Worm (Caenorhabditis elegans) whole organism, L1 larva: Measurements from ENCODE around the gene C56G3.2.

Experiments used
- blmp-1 ChIP-seq: fragments of 150-350 bp; optimal IDR thresholded peaks from 2 replicates; lab custom pipeline; 2014; ENCODE audit warnings: missing biosample characterization, missing genetic modification characterization
- ceh-82 ChIP-seq, 3 experiments: fragments of 150-350 bp in 1 of 3; sonication (generic microtip) in 2 of 3; optimal IDR thresholded peaks; 2 replicates each; lab custom pipeline; 2014 to 2017; ENCODE audit warnings: missing biosample characterization in 3 of 3, missing genetic modification characterization in 3 of 3
- efl-1 ChIP-seq, 4 experiments: fragments of 150-350 bp; optimal IDR thresholded peaks in 3 of 4; peaks in 1 of 4; 1 replicate in 1 of 4; 2 replicates in 3 of 4; lab custom pipeline; 2014; ENCODE audit warnings: missing biosample characterization in 2 of 4, missing genetic modification characterization in 2 of 4, missing genetic modification reagents in 2 of 4
- efl-3 ChIP-seq: fragments of 200-800 bp; sonication (Bioruptor generic); optimal IDR thresholded peaks from 2 replicates; lab custom pipeline; 2018; ENCODE audit warnings: mild to moderate bottlenecking, missing genetic modification characterization, missing compliant biosample characterization
- egl-13 ChIP-seq: sonication (generic microtip); optimal IDR thresholded peaks from 2 replicates; lab custom pipeline; 2016; ENCODE audit warnings: missing genotype, missing genetic modification reagents, missing genetic modification characterization, missing compliant biosample characterization
- egl-27 ChIP-seq, 2 experiments: fragments of 150-350 bp in 1 of 2; sonication (generic microtip); optimal IDR thresholded peaks; 3 replicates each; lab custom pipeline; 2017 to 2018; ENCODE audit warnings: missing biosample characterization in 2 of 2, missing genetic modification characterization in 2 of 2, missing genetic modification reagents in 2 of 2
- ets-5 ChIP-seq: fragments of 200-800 bp; sonication (Bioruptor generic); IDR thresholded peaks from 2 replicates; pipeline ENCODE4 v1.3.6; 2022; ENCODE audit warnings: missing genetic modification characterization, missing compliant biosample characterization
- fos-1 ChIP-seq: fragments of 150-350 bp; optimal IDR thresholded peaks from 2 replicates; lab custom pipeline; 2014; ENCODE audit warnings: missing biosample characterization, missing genetic modification characterization
- hlh-17 ChIP-seq: fragments of 200-800 bp; sonication (Bioruptor generic); optimal IDR thresholded peaks from 2 replicates; lab custom pipeline; 2018; ENCODE audit warnings: missing genetic modification characterization, mild to moderate bottlenecking, missing compliant biosample characterization, moderate library complexity, borderline replicate concordance
- hlh-4 ChIP-seq: sonication (generic microtip); optimal IDR thresholded peaks from 2 replicates; lab custom pipeline; 2016; ENCODE audit warnings: mild to moderate bottlenecking, missing genetic modification characterization, missing compliant biosample characterization
- hpl-2 ChIP-seq: fragments of 150-350 bp; optimal IDR thresholded peaks from 2 replicates; lab custom pipeline; 2014; ENCODE audit warnings: missing biosample characterization, missing genetic modification reagents, missing genetic modification characterization
- irx-1 ChIP-seq: sonication (generic microtip); optimal IDR thresholded peaks from 2 replicates; lab custom pipeline; 2016; ENCODE audit warnings: missing genetic modification characterization, missing compliant biosample characterization
- lin-15B ChIP-seq: fragments of 150-350 bp; sonication (generic microtip); optimal IDR thresholded peaks from 3 replicates; lab custom pipeline; 2014; ENCODE audit warnings: missing biosample characterization, missing genetic modification characterization
- lsy-2 ChIP-seq, 2 experiments: fragments of 150-350 bp; optimal IDR thresholded peaks; 2 replicates each; lab custom pipeline; 2014; ENCODE audit warnings: missing biosample characterization in 2 of 2, missing genetic modification characterization in 2 of 2
- mab-9 ChIP-seq: fragments of 200-800 bp; sonication (Bioruptor generic); IDR thresholded peaks from 2 replicates; pipeline ENCODE4 v1.3.6; 2022; ENCODE audit warnings: missing genetic modification reagents, missing genetic modification characterization, missing compliant biosample characterization
- mdl-1 ChIP-seq, 2 experiments: fragments of 150-350 bp; optimal IDR thresholded peaks; 2 replicates each; lab custom pipeline; 2014 to 2017; ENCODE audit warnings: missing biosample characterization in 2 of 2, missing genetic modification characterization in 2 of 2, inconsistent platforms in 1 of 2
- nhr-20 ChIP-seq: sonication (generic microtip); optimal IDR thresholded peaks from 2 replicates; lab custom pipeline; 2016; ENCODE audit warnings: mild to moderate bottlenecking, missing genetic modification characterization, missing compliant biosample characterization
- nhr-77 ChIP-seq: fragments of 150-350 bp; optimal IDR thresholded peaks from 2 replicates; lab custom pipeline; 2014; ENCODE audit warnings: missing biosample characterization, missing genetic modification characterization
- nhr-85 ChIP-seq: sonication (generic microtip); peaks from one replicate; lab custom pipeline; 2016; ENCODE audit warnings: missing genetic modification characterization, inconsistent platforms, missing compliant biosample characterization
- nhr-90 ChIP-seq: sonication (generic microtip); optimal IDR thresholded peaks from 2 replicates; lab custom pipeline; 2016; ENCODE audit warnings: mild to moderate bottlenecking, missing genetic modification characterization, missing compliant biosample characterization; ENCODE audit not compliant: poor library complexity
- skn-1 ChIP-seq: fragments of 150-350 bp; optimal IDR thresholded peaks from 2 replicates; lab custom pipeline; 2014; ENCODE audit warnings: missing biosample characterization, missing genetic modification characterization
- snpc-4 ChIP-seq: fragments of 150-350 bp; optimal IDR thresholded peaks from 2 replicates; lab custom pipeline; 2014; ENCODE audit warnings: missing biosample characterization, missing genetic modification characterization
- snu-23 ChIP-seq: sonication (generic microtip); optimal IDR thresholded peaks from 2 replicates; lab custom pipeline; 2016; ENCODE audit warnings: missing genetic modification characterization, missing compliant biosample characterization
- sptf-1 ChIP-seq: fragments of 150-350 bp; optimal IDR thresholded peaks from 2 replicates; lab custom pipeline; 2014; ENCODE audit warnings: missing biosample characterization, missing genetic modification characterization
- tlp-1 ChIP-seq: fragments of 150-350 bp; optimal IDR thresholded peaks from 2 replicates; lab custom pipeline; 2014; ENCODE audit warnings: missing biosample characterization, missing genetic modification characterization
- xbp-1 ChIP-seq: sonication (generic microtip); optimal IDR thresholded peaks from 2 replicates; lab custom pipeline; 2016; ENCODE audit warnings: missing genetic modification characterization, missing compliant biosample characterization
- zag-1 ChIP-seq: fragments of 150-350 bp; optimal IDR thresholded peaks from 2 replicates; lab custom pipeline; 2014; ENCODE audit warnings: missing biosample characterization, missing genetic modification characterization
- zip-4 ChIP-seq: fragments of 200-800 bp; sonication (Bioruptor generic); optimal IDR thresholded peaks from 2 replicates; lab custom pipeline; 2018; ENCODE audit warnings: mild to moderate bottlenecking, missing genetic modification characterization, moderate library complexity, missing compliant biosample characterization
- ztf-11 ChIP-seq, 2 experiments: sonication (generic microtip); optimal IDR thresholded peaks; 2 replicates each; lab custom pipeline; 2016 to 2017; ENCODE audit warnings: missing genetic modification characterization in 2 of 2, missing biosample characterization in 1 of 2, missing compliant biosample characterization in 1 of 2
- ztf-4 ChIP-seq: fragments of 150-350 bp; optimal IDR thresholded peaks from 2 replicates; lab custom pipeline; 2014; ENCODE audit warnings: missing biosample characterization, missing genetic modification characterization

Gene C56G3.2

DNA sequence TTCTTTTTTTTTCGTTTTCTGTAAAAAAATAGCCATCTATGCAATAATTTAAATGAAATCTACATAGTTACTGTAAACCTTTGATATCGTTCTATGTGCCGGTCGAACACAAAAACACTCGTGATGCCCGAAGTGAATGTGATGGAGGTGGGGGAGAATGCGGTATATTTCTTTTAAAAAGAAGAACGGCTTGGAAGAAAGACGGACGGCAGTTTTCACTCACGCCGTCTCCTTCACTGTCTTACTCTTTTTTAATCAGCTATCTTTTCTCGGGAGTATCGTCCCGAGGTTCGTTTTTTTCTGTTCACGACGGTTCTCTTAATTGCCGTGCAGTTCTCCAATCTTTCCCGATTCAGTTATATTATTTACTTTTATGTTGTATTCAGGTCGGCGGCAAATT lies 33.2 kb downstream of the C56G3.2 start, which contains the start of gene C10A4.10:
C10A4.10 (plus strand) TSS at position 301 of the 400 bp plus-strand sequence.
- TF ChIP-seq snpc-4 (tag; lab: Kevin White, UChicago) (no peak), fos-1 (tag; lab: Kevin White, UChicago) (no peak), zip-4 (GFP tag; lab: Kevin White, UChicago) (no peak), lsy-2 (tag; optimal IDR thresholded peaks at IDR 0.05; lab: Kevin White, UChicago) (no peak), irx-1 (tag; lab: Kevin White, UChicago) (no peak)

DNA sequence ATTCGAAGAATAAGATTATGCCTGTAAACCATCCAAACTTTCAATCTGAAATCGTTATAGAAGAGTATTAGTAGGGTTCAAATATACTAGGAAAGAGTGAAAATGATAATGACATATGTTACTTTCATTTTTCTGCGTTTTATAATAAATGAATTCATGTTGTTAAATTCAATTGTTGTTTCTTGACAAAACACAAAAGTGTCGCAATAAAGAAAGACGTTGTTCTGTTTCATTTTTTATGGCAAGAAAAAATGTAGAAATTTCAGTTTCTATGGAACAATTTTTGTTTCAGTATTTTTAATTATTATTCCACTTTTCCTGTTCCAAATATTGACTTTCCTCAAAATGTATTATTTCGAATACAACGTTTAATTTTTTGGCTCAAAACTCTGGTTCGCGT lies 35.4 kb downstream of the C56G3.2 start, which contains the start of gene C10A4.4:
C10A4.4 (plus strand) TSS at position 301 of the 400 bp plus-strand sequence.
- TF ChIP-seq snpc-4 (tag; lab: Kevin White, UChicago), result no peak
- no peak for TF ChIP-seq sptf-1 (tag; lab: Kevin White, UChicago)
- no peak for TF ChIP-seq efl-3 (GFP tag; lab: Kevin White, UChicago)
- TF ChIP-seq nhr-77 (tag; lab: Kevin White, UChicago), result no peak

DNA sequence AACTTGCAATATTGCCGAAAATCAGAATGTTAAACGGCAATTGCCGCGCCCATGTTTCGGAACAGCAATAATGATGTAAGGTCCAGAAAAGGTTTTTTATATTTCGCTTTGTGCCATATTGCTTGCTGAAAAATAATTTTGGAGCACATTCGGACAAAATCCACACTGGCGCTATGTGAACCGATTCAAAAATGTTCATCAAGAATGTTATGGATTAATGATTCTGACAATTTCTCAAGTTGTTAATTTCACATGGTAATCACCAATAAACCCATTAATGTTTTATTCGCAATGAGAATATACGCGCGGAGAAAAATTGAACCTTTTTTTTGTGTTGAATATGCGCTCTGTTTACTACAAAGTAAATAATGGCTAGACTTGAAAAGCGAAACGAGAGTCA lies 39.2 kb downstream of the C56G3.2 start:
- TF ChIP-seq zip-4 (GFP tag; lab: Kevin White, UChicago) (no peak), nhr-90 (tag; lab: Kevin White, UChicago) (no peak), snu-23 (no peak), egl-13 (tag; lab: Kevin White, UChicago) (no peak), mab-9 (GFP tag; lab: Robert Waterston, UW) (no peak), nhr-85 (tag; lab: Kevin White, UChicago) (no peak)

DNA sequence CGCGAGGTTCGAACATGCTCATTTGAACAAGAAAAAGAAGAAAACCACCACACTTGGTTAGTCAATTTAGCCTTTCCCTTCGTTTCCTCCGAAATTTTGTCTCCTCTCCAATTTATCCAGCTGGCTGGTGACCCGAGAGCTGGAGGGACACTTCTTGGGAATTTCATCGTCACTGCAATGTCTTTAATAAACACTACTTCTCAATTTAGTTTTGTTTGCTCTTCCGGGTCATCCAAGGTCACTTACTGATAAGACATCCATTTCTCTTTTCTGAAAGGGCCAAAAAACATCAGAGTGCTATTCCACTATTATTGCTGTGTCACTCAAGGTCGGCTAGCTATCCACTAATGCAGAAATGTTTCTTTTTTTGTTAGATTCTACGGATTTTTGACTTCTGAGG lies 40.0 kb downstream of the C56G3.2 start, which contains the start of gene C10A4.3:
C10A4.3 (plus strand) TSS at position 301 of the 400 bp plus-strand sequence.
- TF ChIP-seq hpl-2 (GFP tag; lab: Kevin White, UChicago), result no peak
- no peak for TF ChIP-seq lin-15B (tag; lab: Kevin White, UChicago)
- TF ChIP-seq nhr-77 (tag; lab: Kevin White, UChicago), result no peak
- no peak for TF ChIP-seq tlp-1
- TF ChIP-seq ceh-82 (tag; optimal IDR thresholded peaks at IDR 0.05; lab: Kevin White, UChicago), result no peak
- TF ChIP-seq egl-27 (tag; optimal IDR thresholded peaks at IDR 0.05; lab: Kevin White, UChicago), result no peak
- no peak for TF ChIP-seq ets-5 (GFP tag; lab: Robert Waterston, UW)
- TF ChIP-seq zag-1 (tag; lab: Kevin White, UChicago), result no peak
- TF ChIP-seq blmp-1 (tag; lab: Kevin White, UChicago), result no peak
- TF ChIP-seq hlh-17, result no peak
- no peak for TF ChIP-seq egl-13 (tag; lab: Kevin White, UChicago)
- no peak for TF ChIP-seq ztf-11 (tag; optimal IDR thresholded peaks at IDR 0.05; lab: Kevin White, UChicago)
- no peak for TF ChIP-seq ztf-4 (tag; lab: Kevin White, UChicago)
- no peak for TF ChIP-seq mab-9 (GFP tag; lab: Robert Waterston, UW)
- TF ChIP-seq, all 84 proteins: peak for 0

DNA sequence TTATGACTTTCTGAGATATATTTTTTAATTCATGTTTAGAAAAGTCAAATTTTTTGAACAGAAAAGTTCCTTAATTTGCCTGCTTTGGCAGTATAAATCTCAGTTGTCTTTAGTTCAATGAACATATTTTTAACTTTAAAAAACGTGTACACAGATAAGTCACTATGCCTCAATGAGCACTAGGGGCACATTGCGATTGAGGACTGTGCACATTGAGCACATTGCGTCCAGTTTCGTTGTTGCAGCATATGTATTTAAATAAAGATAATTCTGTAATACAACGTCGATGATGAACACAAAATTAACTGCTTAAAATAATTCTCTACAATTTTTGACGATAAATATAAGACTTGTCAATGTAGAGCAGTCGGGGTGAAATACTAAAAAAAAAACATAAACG lies 42.4 kb downstream of the C56G3.2 start:
- TF ChIP-seq hlh-4 (no peak), efl-1 (optimal IDR thresholded peaks at IDR 0.05; lab: Kevin White, UChicago) (no peak), efl-1 (GFP tag; optimal IDR thresholded peaks at IDR 0.05 in 1 of 2; lab: Kevin White, UChicago) (peak in 1 of 2 experiments; percentile 91)

DNA sequence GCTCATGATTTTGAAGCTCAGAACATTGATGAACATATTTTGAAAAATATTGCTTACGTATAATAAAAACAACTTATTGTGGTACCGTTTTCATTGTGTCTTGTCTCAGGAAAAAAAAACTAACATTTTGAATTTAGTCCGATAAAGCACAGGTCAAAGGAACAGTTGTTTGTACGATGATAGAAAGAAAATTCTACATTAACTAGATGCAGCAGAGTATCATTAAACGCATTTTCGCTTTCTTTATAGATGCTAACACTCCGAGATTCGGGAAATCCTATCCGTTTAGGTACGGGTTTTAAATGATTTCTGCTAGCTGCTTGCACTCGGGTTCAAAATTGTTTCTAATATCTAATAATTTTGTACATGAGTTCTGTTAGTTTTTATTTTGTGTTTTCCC lies 43.7 kb downstream of the C56G3.2 start:
- TF ChIP-seq xbp-1 (tag; lab: Kevin White, UChicago), result no peak
- TF ChIP-seq skn-1, result no peak
- no peak for TF ChIP-seq nhr-20 (tag; lab: Kevin White, UChicago)
- no peak for TF ChIP-seq mdl-1 (tag; optimal IDR thresholded peaks at IDR 0.05; lab: Kevin White, UChicago)
